Fruit fly (Drosophila melanogaster) whole organism: Measurements from ENCODE around the gene BtbVII.

Source experiments
- CG8478 ChIP-seq: fragments of >200 bp; optimal IDR thresholded peaks from 2 replicates; lab custom pipeline; 2018; ENCODE audit warnings: inconsistent platforms
- Dll ChIP-seq: fragments of >200 bp; optimal IDR thresholded peaks from 2 replicates; lab custom pipeline; 2017
- EcR ChIP-seq, 2 experiments: fragments of >200 bp; optimal IDR thresholded peaks; 2 replicates each; lab custom pipeline; 2017; ENCODE audit warnings: missing biosample characterization in 2 of 2, missing genetic modification characterization in 2 of 2, missing genetic modification reagents in 2 of 2
- pan ChIP-seq: fragments of >200 bp; optimal IDR thresholded peaks from 2 replicates; lab custom pipeline; 2017
- psq ChIP-seq: fragments of >200 bp; optimal IDR thresholded peaks from 2 replicates; lab custom pipeline; 2017
- usp ChIP-seq: fragments of >200 bp; optimal IDR thresholded peaks from 2 replicates; lab custom pipeline; 2017; ENCODE audit warnings: missing biosample characterization, missing genetic modification characterization, mixed read lengths

Gene BtbVII

DNA sequence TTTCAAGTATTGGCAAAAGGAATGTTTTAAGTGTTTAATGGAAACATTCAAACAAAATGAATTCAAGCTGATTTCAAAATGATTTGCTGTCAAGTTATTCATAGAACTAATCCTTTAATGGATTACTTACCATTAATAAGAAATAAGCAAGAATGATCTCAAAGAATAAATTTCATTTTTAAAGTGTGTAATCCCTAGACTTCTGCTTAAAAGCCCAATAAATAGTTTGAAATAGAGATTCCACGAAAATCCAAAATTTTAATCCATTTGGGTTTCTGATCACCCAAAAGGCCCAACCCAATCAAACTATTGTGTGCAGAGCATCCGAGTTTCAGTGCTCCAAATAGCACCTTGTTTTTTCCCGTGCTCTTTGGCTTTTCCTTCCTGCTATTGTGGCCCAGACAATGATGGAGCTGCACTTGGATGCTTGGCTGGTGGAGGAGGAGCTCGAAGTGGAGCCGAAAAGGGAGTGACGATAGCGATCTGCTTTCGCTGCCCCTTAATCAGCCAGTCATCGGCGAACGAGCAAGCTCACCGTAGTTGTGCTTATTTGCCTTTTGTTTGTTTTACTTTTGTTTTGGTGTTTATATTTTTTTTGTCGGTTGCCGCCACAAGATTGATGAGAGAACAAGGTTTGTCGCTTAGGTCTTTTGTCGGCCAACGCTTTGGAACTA is 38.9 kb upstream of the BtbVII start:
- TF ChIP-seq pan = no peak
- TF ChIP-seq usp (GFP tag; lab: Kevin White, UChicago) = no peak
- TF ChIP-seq CG8478 (lab: Kevin White, UChicago) = no peak
- TF ChIP-seq EcR (GFP tag; optimal IDR thresholded peaks at IDR 0.05; lab: Kevin White, UChicago) = no peak
- TF ChIP-seq psq = no peak
- TF ChIP-seq Dll (lab: Kevin White, UChicago) = no peak

dm6 chr3L:3111127-3111526 is 37.3 kb upstream of the BtbVII start, which contains the start of gene CG45066:
CG45066 (minus strand) TSS chr3L:3111227.
- TF ChIP-seq CG8478 (lab: Kevin White, UChicago) (no peak), EcR (GFP tag; optimal IDR thresholded peaks at IDR 0.05; lab: Kevin White, UChicago) (no peak), Dll (lab: Kevin White, UChicago) (no peak), pan (no peak), usp (GFP tag; lab: Kevin White, UChicago) (no peak), psq (no peak)

- TF ChIP-seq pan = no peak
- no peak for TF ChIP-seq usp (GFP tag; lab: Kevin White, UChicago)
- no peak for TF ChIP-seq Dll (lab: Kevin White, UChicago)
- TF ChIP-seq psq = no peak
- TF ChIP-seq CG8478 (lab: Kevin White, UChicago) = no peak
- TF ChIP-seq EcR (GFP tag; optimal IDR thresholded peaks at IDR 0.05; lab: Kevin White, UChicago) = no peak
These were observed 34.1 kb upstream of the BtbVII start, which contains the start of gene CG45067 for dm6 chr3L:3114367-3114766. CG45067 (minus strand) TSS chr3L:3114467.

- no peak for TF ChIP-seq pan
- TF ChIP-seq EcR (GFP tag; optimal IDR thresholded peaks at IDR 0.05; lab: Kevin White, UChicago) = peak in 1 of 2 experiments; percentile 24
- no peak for TF ChIP-seq Dll (lab: Kevin White, UChicago)
These were observed 26.5 kb upstream of the BtbVII start for dm6 chr3L:3121769-3122432.

DNA sequence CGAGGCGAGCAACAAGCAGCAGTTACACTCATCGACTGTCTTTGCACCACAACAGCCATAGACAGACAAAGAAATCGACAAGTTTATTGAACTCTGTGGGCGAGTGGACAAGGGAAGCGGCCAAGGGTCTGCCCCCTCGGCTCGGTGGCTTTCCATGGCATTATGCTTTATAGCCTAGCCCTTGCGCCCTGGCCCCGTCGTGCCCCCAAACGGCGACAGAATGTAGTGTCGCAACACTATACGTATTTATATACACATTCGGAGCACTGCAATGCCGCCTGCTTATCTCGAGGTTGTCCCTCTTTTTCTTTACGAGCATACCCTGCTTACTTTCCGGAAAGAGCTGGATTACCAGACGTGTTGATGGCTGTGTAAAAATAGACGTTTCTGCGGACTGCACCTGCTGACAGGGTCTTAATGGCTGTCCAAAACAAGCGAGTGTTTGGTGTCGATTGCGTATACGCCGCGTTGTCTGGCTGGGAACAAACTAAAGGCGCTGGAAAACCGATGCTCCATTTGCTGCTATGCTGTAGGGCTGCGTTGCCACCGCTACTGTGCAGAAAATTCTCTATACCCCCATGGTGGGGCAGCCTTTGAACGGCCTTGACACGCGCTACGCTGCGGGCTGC is 25.6 kb upstream of the BtbVII start:
- no peak for TF ChIP-seq Dll (lab: Kevin White, UChicago)
- TF ChIP-seq EcR (GFP tag; optimal IDR thresholded peaks at IDR 0.05; lab: Kevin White, UChicago) = peak; percentile 11 to 93

- TF ChIP-seq Dll (lab: Kevin White, UChicago) (no peak), EcR (GFP tag; optimal IDR thresholded peaks at IDR 0.05; lab: Kevin White, UChicago) (no peak), usp (GFP tag; lab: Kevin White, UChicago) (no peak), psq (no peak), CG8478 (lab: Kevin White, UChicago) (no peak), pan (no peak)
These were observed 23.9 kb upstream of the BtbVII start for dm6 chr3L:3124519-3124918.

dm6 chr3L:3124939-3125648 is 23.4 kb upstream of the BtbVII start:
- TF ChIP-seq pan (no peak), Dll (lab: Kevin White, UChicago) (no peak), usp (GFP tag; lab: Kevin White, UChicago) (no peak), EcR (GFP tag; optimal IDR thresholded peaks at IDR 0.05; lab: Kevin White, UChicago) (no peak), psq (no peak), CG8478 (lab: Kevin White, UChicago) (no peak)

DNA sequence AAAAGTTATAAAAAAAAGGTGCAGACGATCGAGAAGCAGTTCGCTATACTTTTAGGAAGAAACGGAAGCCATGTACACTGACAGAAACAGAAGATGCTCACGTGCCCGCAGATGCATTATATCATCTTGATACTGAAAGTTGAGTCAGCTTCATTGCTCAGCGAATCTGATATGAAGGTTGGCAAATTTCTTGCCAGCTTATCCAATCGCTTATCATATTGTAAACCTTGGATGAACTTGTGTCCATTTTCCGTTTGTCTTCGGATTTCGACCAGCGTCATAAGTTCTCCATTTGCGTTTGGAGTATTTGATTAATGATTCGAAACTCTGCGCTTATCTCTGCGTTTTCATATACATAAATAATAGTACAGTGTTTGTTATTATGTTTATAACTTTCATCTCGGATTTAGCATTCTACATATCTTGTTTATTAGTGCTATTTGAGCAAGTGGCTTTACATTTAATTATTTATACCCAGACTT is 22.8 kb upstream of the BtbVII start:
- TF ChIP-seq usp (GFP tag; lab: Kevin White, UChicago) (no peak), Dll (lab: Kevin White, UChicago) (no peak), EcR (GFP tag; optimal IDR thresholded peaks at IDR 0.05; lab: Kevin White, UChicago) (peak in 1 of 2 experiments; percentile 38), psq (no peak), CG8478 (lab: Kevin White, UChicago) (no peak), pan (no peak)

DNA sequence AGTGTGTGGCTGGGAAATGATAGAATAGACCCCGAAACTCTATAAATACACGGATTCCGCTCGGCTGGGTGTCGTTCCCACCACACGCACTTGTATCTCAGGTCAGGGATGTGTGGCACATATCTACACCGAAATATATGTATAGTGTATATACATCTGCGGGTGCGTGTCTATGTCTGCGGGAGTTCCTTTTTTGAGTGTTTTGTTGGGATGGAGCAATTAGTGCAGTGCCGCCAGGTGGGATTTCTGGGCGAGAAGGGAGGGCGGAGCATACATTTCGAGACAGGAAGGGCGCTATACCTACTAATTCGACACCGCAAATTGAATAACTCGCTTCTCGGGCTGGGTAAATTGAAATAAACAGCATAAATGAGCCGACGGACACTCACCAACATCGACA is 22.0 kb upstream of the BtbVII start:
- TF ChIP-seq pan (no peak), psq (no peak), CG8478 (lab: Kevin White, UChicago) (no peak), usp (GFP tag; lab: Kevin White, UChicago) (no peak), Dll (lab: Kevin White, UChicago) (no peak), EcR (GFP tag; optimal IDR thresholded peaks at IDR 0.05; lab: Kevin White, UChicago) (no peak)

- no peak for TF ChIP-seq CG8478 (lab: Kevin White, UChicago)
- TF ChIP-seq usp (GFP tag; lab: Kevin White, UChicago) = no peak
- no peak for TF ChIP-seq EcR (GFP tag; optimal IDR thresholded peaks at IDR 0.05; lab: Kevin White, UChicago)
- no peak for TF ChIP-seq psq
- no peak for TF ChIP-seq pan
- TF ChIP-seq Dll (lab: Kevin White, UChicago) = no peak
These were observed 20.9 kb upstream of the BtbVII start, which contains the start of gene promL for dm6 chr3L:3127544-3127943. promL (minus strand) TSS chr3L:3127724.

DNA sequence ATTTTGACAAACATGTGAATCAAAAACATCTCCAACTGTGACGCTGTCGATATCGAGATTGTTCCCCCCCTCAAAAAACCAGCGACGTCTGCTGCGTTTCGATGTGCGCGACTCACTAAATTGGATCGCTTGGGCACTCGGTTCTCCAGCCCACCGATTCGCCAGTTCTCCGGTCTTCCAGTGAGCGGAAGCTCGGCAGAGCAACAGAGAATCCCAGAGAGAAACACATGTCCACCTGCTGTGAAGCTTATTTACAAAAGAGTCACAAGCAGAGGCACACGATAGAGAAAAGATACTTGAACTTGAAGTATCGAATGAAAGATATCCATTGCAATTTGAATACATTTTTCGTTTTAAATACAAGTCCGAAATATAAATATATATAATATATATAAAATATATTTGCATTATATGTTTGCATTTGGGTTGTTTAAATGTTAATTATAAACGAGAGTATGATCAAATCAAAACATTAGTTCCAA is 14.3 kb upstream of the BtbVII start:
- no peak for TF ChIP-seq Dll (lab: Kevin White, UChicago)
- no peak for TF ChIP-seq usp (GFP tag; lab: Kevin White, UChicago)
- no peak for TF ChIP-seq pan
- TF ChIP-seq EcR (GFP tag; optimal IDR thresholded peaks at IDR 0.05; lab: Kevin White, UChicago) = no peak
- no peak for TF ChIP-seq CG8478 (lab: Kevin White, UChicago)
- no peak for TF ChIP-seq psq
